Worm (Caenorhabditis elegans) whole organism, L4 larva: ENCODE data around the gene M02E1.3.

ENCODE experiments used
- F26F4.8 ChIP-seq: fragments of 200-800 bp; sonication (Bioruptor generic); conservative IDR thresholded peaks from 2 replicates; pipeline ENCODE4 v1.3.6; 2022; ENCODE audit warnings: missing genetic modification characterization, missing compliant biosample characterization
- F37D6.2 ChIP-seq: sonication (generic microtip); optimal IDR thresholded peaks from 2 replicates; lab custom pipeline; 2016; ENCODE audit warnings: mild to moderate bottlenecking, missing genetic modification characterization, missing compliant biosample characterization
- F49E8.2 ChIP-seq: sonication (generic microtip); optimal IDR thresholded peaks from 2 replicates; lab custom pipeline; 2016; ENCODE audit warnings: missing compliant biosample characterization, mild to moderate bottlenecking, missing genetic modification characterization, borderline replicate concordance
- R02D3.7 ChIP-seq: fragments of 150-350 bp; sonication (generic microtip); optimal IDR thresholded peaks from 3 replicates; lab custom pipeline; 2014; ENCODE audit warnings: missing biosample characterization, missing genetic modification characterization
- T26A8.4 ChIP-seq: fragments of 200-800 bp; sonication (Bioruptor generic); IDR thresholded peaks from 2 replicates; pipeline ENCODE4 v1.3.6; 2022; ENCODE audit warnings: missing genetic modification characterization, missing compliant biosample characterization
- Y105C5A.15 ChIP-seq: fragments of 200-800 bp; sonication (Bioruptor generic); IDR thresholded peaks from 2 replicates; pipeline ENCODE4 v1.3.6; 2022; ENCODE audit warnings: missing genetic modification characterization, missing compliant biosample characterization
- aha-1 ChIP-seq: fragments of 150-350 bp; peaks from one replicate; lab custom pipeline; 2014; ENCODE audit warnings: missing biosample characterization, missing genetic modification characterization
- arid-1 ChIP-seq: fragments of 200-800 bp; sonication (Bioruptor generic); conservative IDR thresholded peaks from 2 replicates; pipeline ENCODE4 v1.3.6; 2022; ENCODE audit warnings: missing genetic modification reagents, missing genetic modification characterization, missing compliant biosample characterization
- ceh-20 ChIP-seq: fragments of 200-800 bp; sonication (Bioruptor generic); IDR thresholded peaks from 2 replicates; pipeline ENCODE4 v1.3.6; 2022; ENCODE audit warnings: missing genetic modification reagents, missing genetic modification characterization, missing compliant biosample characterization
- ceh-44 ChIP-seq: fragments of 200-800 bp; sonication (Bioruptor generic); IDR thresholded peaks from 2 replicates; pipeline ENCODE4 v1.3.6; 2022; ENCODE audit warnings: missing genetic modification reagents, missing genetic modification characterization, missing compliant biosample characterization
- ceh-62 ChIP-seq: sonication (generic microtip); optimal IDR thresholded peaks from 2 replicates; lab custom pipeline; 2017; ENCODE audit warnings: missing biosample characterization, missing genetic modification characterization
- cey-2 ChIP-seq: sonication (generic microtip); optimal IDR thresholded peaks from 3 replicates; lab custom pipeline; 2017; ENCODE audit warnings: missing genetic modification characterization, mild to moderate bottlenecking, missing compliant biosample characterization, antibody characterized with exemption, borderline replicate concordance; ENCODE audit not compliant: insufficient read depth
- daf-12 ChIP-seq: fragments of 150-350 bp; optimal IDR thresholded peaks from 2 replicates; lab custom pipeline; 2014; ENCODE audit warnings: missing biosample characterization, missing genetic modification reagents, missing genetic modification characterization
- daf-16 ChIP-seq, 3 experiments: sonication (generic microtip); optimal IDR thresholded peaks; 2 replicates each; lab custom pipeline; 2016 to 2017; ENCODE audit warnings: missing genetic modification characterization in 3 of 3, missing genetic modification reagents in 3 of 3, mild to moderate bottlenecking in 2 of 3, missing compliant biosample characterization in 2 of 3, missing biosample characterization in 1 of 3, moderate library complexity in 1 of 3
- daf-8 ChIP-seq: fragments of 200-800 bp; sonication (Bioruptor generic); IDR thresholded peaks from 2 replicates; pipeline ENCODE4 v1.3.6; 2022; ENCODE audit warnings: missing genetic modification characterization, missing compliant biosample characterization
- dmd-9 ChIP-seq: fragments of 200-800 bp; sonication (Bioruptor generic); IDR thresholded peaks from 2 replicates; pipeline ENCODE4 v1.3.6; 2022; ENCODE audit warnings: missing genetic modification reagents, missing genetic modification characterization, missing compliant biosample characterization
- duxl-1 ChIP-seq: sonication (generic microtip); optimal IDR thresholded peaks from 2 replicates; lab custom pipeline; 2016; ENCODE audit warnings: mild to moderate bottlenecking, missing genetic modification characterization, moderate library complexity, missing compliant biosample characterization; ENCODE audit not compliant: poor library complexity
- egl-27 ChIP-seq: sonication (generic microtip); optimal IDR thresholded peaks from 3 replicates; lab custom pipeline; 2017; ENCODE audit warnings: missing biosample characterization, missing genetic modification reagents, missing genetic modification characterization
- fkh-10 ChIP-seq: fragments of 150-350 bp; optimal IDR thresholded peaks from 2 replicates; lab custom pipeline; 2014; ENCODE audit warnings: missing biosample characterization, missing genetic modification reagents, missing genetic modification characterization
- gei-8 ChIP-seq: fragments of 200-800 bp; sonication (Bioruptor generic); optimal IDR thresholded peaks from 2 replicates; lab custom pipeline; 2018; ENCODE audit warnings: mild to moderate bottlenecking, missing genetic modification characterization, missing compliant biosample characterization
- hif-1 ChIP-seq, 2 experiments: sonication (generic microtip); optimal IDR thresholded peaks; 2 replicates each; lab custom pipeline; 2016 to 2017; ENCODE audit warnings: missing compliant biosample characterization in 2 of 2, missing genetic modification characterization in 2 of 2, missing genetic modification reagents in 2 of 2, missing genotype in 2 of 2, mild to moderate bottlenecking in 1 of 2
- hlh-30 ChIP-seq: sonication (generic microtip); optimal IDR thresholded peaks from 2 replicates; lab custom pipeline; 2017; ENCODE audit warnings: antibody characterized with exemption, mild to moderate bottlenecking, missing genetic modification characterization, missing compliant biosample characterization; ENCODE audit not compliant: insufficient read depth
- hmg-1.1 ChIP-seq: fragments of 200-800 bp; sonication (Bioruptor generic); IDR thresholded peaks from 2 replicates; pipeline ENCODE4 v1.3.6; 2022; ENCODE audit warnings: missing genetic modification reagents, missing genetic modification characterization, missing compliant biosample characterization
- jun-1 ChIP-seq: fragments of 150-350 bp; optimal IDR thresholded peaks from 2 replicates; lab custom pipeline; 2014; ENCODE audit warnings: missing biosample characterization, missing genetic modification reagents, missing genetic modification characterization
- lin-1 ChIP-seq: fragments of 200-800 bp; sonication (Bioruptor generic); IDR thresholded peaks from 2 replicates; pipeline ENCODE4 v1.3.6; 2022; ENCODE audit warnings: missing genetic modification reagents, missing genetic modification characterization, missing compliant biosample characterization
- lir-3 ChIP-seq: sonication (generic microtip); optimal IDR thresholded peaks from 2 replicates; lab custom pipeline; 2016; ENCODE audit warnings: mild to moderate bottlenecking, missing genetic modification characterization, missing compliant biosample characterization
- madf-5 ChIP-seq, 2 experiments: fragments of 200-800 bp; sonication (Bioruptor generic); IDR thresholded peaks; 2 replicates each; pipeline ENCODE4 v1.3.6; 2022; ENCODE audit warnings: missing compliant biosample characterization in 2 of 2, missing genetic modification characterization in 2 of 2
- mdl-1 ChIP-seq, 2 experiments: fragments of 150-350 bp in 1 of 2; sonication (generic microtip) in 1 of 2; optimal IDR thresholded peaks; 2 replicates each; lab custom pipeline; 2014 to 2017; ENCODE audit warnings: missing biosample characterization in 2 of 2, missing genetic modification characterization in 2 of 2
- mes-2 ChIP-seq: sonication (generic microtip); optimal IDR thresholded peaks from 2 replicates; lab custom pipeline; 2016; ENCODE audit warnings: missing genotype, mild to moderate bottlenecking, missing genetic modification characterization, missing compliant biosample characterization; ENCODE audit not compliant: poor library complexity, severe bottlenecking
- mxl-3 ChIP-seq: fragments of 200-800 bp; sonication (Bioruptor generic); optimal IDR thresholded peaks from 2 replicates; lab custom pipeline; 2018; ENCODE audit warnings: mild to moderate bottlenecking, missing genetic modification characterization, missing compliant biosample characterization
- nhr-102 ChIP-seq: sonication (generic microtip); optimal IDR thresholded peaks from 2 replicates; lab custom pipeline; 2016; ENCODE audit warnings: mild to moderate bottlenecking, missing genetic modification characterization, moderate library complexity, missing compliant biosample characterization
- nhr-28 ChIP-seq: fragments of 150-350 bp; optimal IDR thresholded peaks from 2 replicates; lab custom pipeline; 2014; ENCODE audit warnings: missing biosample characterization, missing genetic modification characterization
- nhr-48 ChIP-seq: sonication (generic microtip); optimal IDR thresholded peaks from 2 replicates; lab custom pipeline; 2016; ENCODE audit warnings: mild to moderate bottlenecking, missing genetic modification characterization, missing compliant biosample characterization
- nhr-6 ChIP-seq: fragments of 150-350 bp; optimal IDR thresholded peaks from 2 replicates; lab custom pipeline; 2014; ENCODE audit warnings: missing biosample characterization, missing genetic modification characterization
- nhr-76 ChIP-seq: fragments of 150-350 bp; optimal IDR thresholded peaks from 2 replicates; lab custom pipeline; 2014; ENCODE audit warnings: missing biosample characterization, missing genetic modification characterization
- nhr-77 ChIP-seq: fragments of 150-350 bp; optimal IDR thresholded peaks from 2 replicates; lab custom pipeline; 2014; ENCODE audit warnings: missing biosample characterization, missing genetic modification characterization
- pha-4 ChIP-seq, 2 experiments: fragments of 150-350 bp in 1 of 2; fragments of 200-800 bp in 1 of 2; sonication (Bioruptor generic) in 1 of 2; IDR thresholded peaks in 1 of 2; optimal IDR thresholded peaks in 1 of 2; 2 replicates each; pipeline versions ENCODE4 v1.3.6 to Lab custom; 2014 to 2022; ENCODE audit warnings: missing genetic modification characterization in 2 of 2, missing genetic modification reagents in 2 of 2, missing biosample characterization in 1 of 2, missing compliant biosample characterization in 1 of 2
- rbr-2 ChIP-seq: sonication (generic microtip); optimal IDR thresholded peaks from 2 replicates; lab custom pipeline; 2016; ENCODE audit warnings: missing genotype, missing genetic modification characterization, missing compliant biosample characterization
- saeg-2 ChIP-seq: fragments of 200-800 bp; sonication (Bioruptor generic); IDR thresholded peaks from 2 replicates; pipeline ENCODE4 v1.3.6; 2022; ENCODE audit warnings: missing genetic modification reagents, missing genetic modification characterization, missing compliant biosample characterization
- sdz-12 ChIP-seq: fragments of 200-800 bp; sonication (Bioruptor generic); optimal IDR thresholded peaks from 2 replicates; lab custom pipeline; 2018; ENCODE audit warnings: mild to moderate bottlenecking, missing genetic modification characterization, missing compliant biosample characterization
- set-16 ChIP-seq: fragments of 200-800 bp; sonication (Bioruptor generic); IDR thresholded peaks from 2 replicates; pipeline ENCODE4 v1.3.6; 2022; ENCODE audit warnings: missing genetic modification reagents, missing genetic modification characterization, missing compliant biosample characterization
- skn-1 ChIP-seq: fragments of 150-350 bp; optimal IDR thresholded peaks from 2 replicates; lab custom pipeline; 2014; ENCODE audit warnings: missing biosample characterization, missing genetic modification characterization
- spr-1 ChIP-seq: sonication (generic microtip); optimal IDR thresholded peaks from 2 replicates; lab custom pipeline; 2016; ENCODE audit warnings: mild to moderate bottlenecking, missing genetic modification characterization, missing compliant biosample characterization
- tag-97 ChIP-seq: fragments of 200-800 bp; sonication (Bioruptor generic); IDR thresholded peaks from 2 replicates; pipeline ENCODE4 v1.3.6; 2022; ENCODE audit warnings: missing genetic modification characterization, missing compliant biosample characterization
- unc-62 ChIP-seq, 3 experiments: fragments of 150-350 bp in 1 of 3; sonication (generic microtip); optimal IDR thresholded peaks in 2 of 3; peaks in 1 of 3; 1 replicate in 1 of 3; 2 replicates in 2 of 3; lab custom pipeline; 2014 to 2017; ENCODE audit warnings: missing biosample characterization in 3 of 3, missing genetic modification characterization in 3 of 3, missing genetic modification reagents in 3 of 3, missing genotype in 1 of 3
- vab-7 ChIP-seq: fragments of 200-800 bp; sonication (Bioruptor generic); IDR thresholded peaks from 2 replicates; pipeline ENCODE4 v1.3.6; 2022; ENCODE audit warnings: missing genetic modification reagents, missing genetic modification characterization, missing compliant biosample characterization
- zfp-3 ChIP-seq: fragments of 200-800 bp; sonication (Bioruptor generic); conservative IDR thresholded peaks from 2 replicates; pipeline ENCODE4 v1.3.6; 2022; ENCODE audit warnings: missing genetic modification reagents, missing genetic modification characterization, missing compliant biosample characterization
- zip-11 ChIP-seq: fragments of 200-800 bp; sonication (Bioruptor generic); IDR thresholded peaks from 2 replicates; pipeline ENCODE4 v1.3.6; 2022; ENCODE audit warnings: missing genetic modification characterization, missing compliant biosample characterization
- ztf-11 ChIP-seq: fragments of 150-350 bp; optimal IDR thresholded peaks from 2 replicates; lab custom pipeline; 2014; ENCODE audit warnings: missing biosample characterization, missing genetic modification characterization
- ztf-7 ChIP-seq: fragments of 150-350 bp; optimal IDR thresholded peaks from 2 replicates; lab custom pipeline; 2014; ENCODE audit warnings: missing biosample characterization, missing genetic modification characterization

The M02E1.3 gene

DNA sequence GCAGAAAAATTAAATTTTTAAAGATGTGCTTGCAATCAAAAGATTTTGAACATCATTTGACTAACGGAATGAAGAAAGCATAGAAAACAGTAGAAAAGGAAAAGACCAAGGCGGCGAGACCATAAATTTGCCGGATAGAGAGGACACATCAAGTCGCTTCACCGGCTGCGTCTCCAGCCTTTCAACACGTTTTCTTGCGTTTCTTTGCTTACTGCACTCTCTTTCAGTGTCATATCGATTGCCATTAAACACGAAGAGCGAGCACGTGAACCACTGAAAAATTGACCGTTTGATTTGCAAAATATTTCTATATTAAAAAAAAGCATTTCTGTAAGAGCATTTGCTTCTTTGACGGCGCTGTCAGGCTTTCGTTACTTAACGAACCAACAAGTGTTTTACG lies 25.8 kb downstream of the M02E1.3 start (continued):
- no peak for TF ChIP-seq lin-1 (GFP tag; lab: Robert Waterston, UW)
- TF ChIP-seq F49E8.2 = no peak
- TF ChIP-seq F26F4.8 = no peak
- TF ChIP-seq tag-97 (GFP tag; lab: Robert Waterston, UW) = no peak
- TF ChIP-seq ceh-20 (GFP tag; lab: Robert Waterston, UW) = no peak
- no peak for TF ChIP-seq mxl-3 (GFP tag; lab: Kevin White, UChicago)
- TF ChIP-seq unc-62 (GFP tag; optimal IDR thresholded peaks at IDR 0.05 in 1 of 2; lab: Kevin White, UChicago) = peak in 1 of 2 experiments; percentile 54
- no peak for TF ChIP-seq unc-62 (tag; optimal IDR thresholded peaks at IDR 0.05; lab: Kevin White, UChicago)
- no peak for TF ChIP-seq nhr-102 (tag; lab: Kevin White, UChicago)
- TF ChIP-seq lir-3 (tag; lab: Kevin White, UChicago) = no peak
- no peak for TF ChIP-seq ceh-62 (tag; lab: Kevin White, UChicago)
- TF ChIP-seq egl-27 (tag; lab: Kevin White, UChicago) = no peak
- TF ChIP-seq nhr-28 (tag; lab: Kevin White, UChicago) = peak; percentile 9
- TF ChIP-seq pha-4 (GFP tag; IDR thresholded peaks at IDR 0.05; lab: Robert Waterston, UW) = no peak
- TF ChIP-seq pha-4 (tag; optimal IDR thresholded peaks at IDR 0.05; lab: Kevin White, UChicago) = no peak
- TF ChIP-seq daf-8 (GFP tag; lab: Robert Waterston, UW) = no peak
- TF ChIP-seq mdl-1 (tag; optimal IDR thresholded peaks at IDR 0.05; lab: Kevin White, UChicago) = peak; percentile 19 to 74
- TF ChIP-seq F37D6.2 = no peak
- TF ChIP-seq duxl-1 (tag; lab: Kevin White, UChicago) = no peak
- TF ChIP-seq R02D3.7 (tag; lab: Kevin White, UChicago) = no peak
- no peak for TF ChIP-seq skn-1 (tag; lab: Kevin White, UChicago)
- TF ChIP-seq ztf-11 (tag; lab: Kevin White, UChicago) = no peak
- no peak for TF ChIP-seq zip-11 (GFP tag; lab: Robert Waterston, UW)
- no peak for TF ChIP-seq daf-16 (GFP tag; optimal IDR thresholded peaks at IDR 0.05; lab: Kevin White, UChicago)
- TF ChIP-seq daf-16 (tag; optimal IDR thresholded peaks at IDR 0.05; lab: Kevin White, UChicago) = no peak
- no peak for TF ChIP-seq nhr-48
- peak; percentile 15 for TF ChIP-seq mes-2 (tag; lab: Kevin White, UChicago)
- TF ChIP-seq sdz-12 (GFP tag; lab: Kevin White, UChicago) = no peak
- no peak for TF ChIP-seq Y105C5A.15 (GFP tag; lab: Robert Waterston, UW)
- TF ChIP-seq jun-1 (tag; lab: Kevin White, UChicago) = no peak
- TF ChIP-seq saeg-2 = no peak
- no peak for TF ChIP-seq nhr-6 (tag; lab: Kevin White, UChicago)
- no peak for TF ChIP-seq hif-1 (tag; optimal IDR thresholded peaks at IDR 0.05; lab: Kevin White, UChicago)
- no peak for TF ChIP-seq zfp-3 (GFP tag; lab: Robert Waterston, UW)
- TF ChIP-seq hlh-30 = peak; percentile 70
- no peak for TF ChIP-seq nhr-76 (tag; lab: Kevin White, UChicago)
- no peak for TF ChIP-seq arid-1 (GFP tag; lab: Robert Waterston, UW)
- TF ChIP-seq fkh-10 = no peak
- 0 out of 2 replicates have a peak, but pooled peaks have one; percentile 20 for TF ChIP-seq hmg-1.1 (GFP tag; lab: Robert Waterston, UW)
- no peak for TF ChIP-seq ceh-44 (GFP tag; lab: Robert Waterston, UW)
- peak; percentile 17 for TF ChIP-seq aha-1
- no peak for TF ChIP-seq vab-7
- no peak for TF ChIP-seq madf-5 (GFP tag; IDR thresholded peaks at IDR 0.05; lab: Robert Waterston, UW)
- no peak for TF ChIP-seq gei-8 (GFP tag; lab: Kevin White, UChicago)
- TF ChIP-seq T26A8.4 (GFP tag; lab: Robert Waterston, UW) = no peak
- TF ChIP-seq dmd-9 (GFP tag; lab: Robert Waterston, UW) = no peak
- no peak for TF ChIP-seq cey-2 (tag; lab: Kevin White, UChicago)
- no peak for TF ChIP-seq rbr-2
- no peak for TF ChIP-seq nhr-77 (tag; lab: Kevin White, UChicago)
- no peak for TF ChIP-seq daf-12
- TF ChIP-seq spr-1 (tag; lab: Kevin White, UChicago) = no peak
- no peak for TF ChIP-seq ztf-7
- no peak for TF ChIP-seq set-16 (GFP tag; lab: Robert Waterston, UW)
